Fruit fly (Drosophila melanogaster): ENCODE measurements around the gene CG15130.

CG15130 gene

DNA sequence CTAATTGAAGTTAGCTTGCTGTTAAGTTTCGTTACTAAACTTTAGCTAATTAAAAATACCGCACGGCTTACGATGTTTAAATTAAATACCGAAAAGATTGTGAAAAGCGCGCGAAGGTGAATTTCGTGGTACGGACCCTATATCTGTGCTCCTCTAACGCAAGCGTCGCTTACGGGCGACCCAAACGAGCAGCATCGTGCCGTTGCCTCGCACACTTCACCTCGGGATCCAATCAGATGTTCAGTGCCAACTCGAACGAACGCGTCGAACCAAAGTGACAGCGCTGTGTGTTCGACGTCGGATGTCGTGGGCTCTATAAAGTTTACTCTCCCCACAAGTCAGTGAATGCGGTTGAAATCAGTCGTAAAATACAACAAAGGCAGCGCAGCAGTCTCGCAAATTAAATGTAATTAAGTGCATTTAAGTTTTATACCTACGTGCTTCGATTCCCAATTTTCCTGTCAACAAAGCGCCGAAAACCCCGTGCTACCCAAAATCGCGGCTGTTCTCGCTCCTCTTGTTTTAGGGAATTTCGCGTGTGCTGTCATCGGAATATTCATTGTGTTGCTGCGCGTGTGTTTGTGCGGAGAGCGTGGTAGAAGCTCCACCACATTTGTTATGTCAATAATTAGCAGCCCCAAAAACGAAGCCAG is 4.4 kb upstream of the CG15130 start:
- TF ChIP-seq crp (GFP tag; optimal IDR thresholded peaks at IDR 0.05) (peak in 1 of 2 experiments; percentile 75), dati (GFP tag; IDR thresholded peaks at IDR 0.05) (no peak), Hr51 (GFP tag; optimal IDR thresholded peaks at IDR 0.05) (no peak), E2f2 (GFP tag; IDR thresholded peaks at IDR 0.05) (peak; percentile 85), dmrt99B (tag; optimal IDR thresholded peaks at IDR 0.05) (no peak), gcm2 (GFP tag; optimal IDR thresholded peaks at IDR 0.05) (no peak), salm (tag; optimal IDR thresholded peaks at IDR 0.05) (peak; percentile 17), gem (tag; optimal IDR thresholded peaks at IDR 0.05) (no peak), CG31441 (GFP tag; IDR thresholded peaks at IDR 0.05) (no peak), Atf6 (GFP tag; IDR thresholded peaks at IDR 0.05) (0 out of 2 replicates have a peak, but pooled peaks have one; percentile 7), da (GFP tag; optimal IDR thresholded peaks at IDR 0.05) (no peak), CG14441 (GFP tag; IDR thresholded peaks at IDR 0.05) (no peak), CG10654 (GFP tag; optimal IDR thresholded peaks at IDR 0.05) (no peak), CG12236 (GFP tag; optimal IDR thresholded peaks at IDR 0.05) (no peak), eyg (GFP tag; optimal IDR thresholded peaks at IDR 0.05) (no peak), CG12219 (GFP tag; optimal IDR thresholded peaks at IDR 0.05) (no peak), ara (GFP tag; IDR thresholded peaks at IDR 0.05) (peak; percentile 60; the same call in 1 of the 2 replicates), hth (optimal IDR thresholded peaks at IDR 0.05) (no peak), CG31365 (tag; optimal IDR thresholded peaks at IDR 0.05) (peak; percentile 2), bsh (GFP tag; optimal IDR thresholded peaks at IDR 0.05) (peak in 1 of 2 experiments; percentile 10), hkb (optimal IDR thresholded peaks at IDR 0.05) (no peak), hkb (GFP tag; IDR thresholded peaks at IDR 0.05) (0 out of 2 replicates have a peak, but pooled peaks have one; percentile 20), chm (GFP tag; IDR thresholded peaks at IDR 0.05) (no peak; the same call in 1 of the 2 replicates), ci (GFP tag; IDR thresholded peaks at IDR 0.05) (peak; percentile 64; the same call in 1 of the 3 replicates), crc (GFP tag; optimal IDR thresholded peaks at IDR 0.05) (no peak), nom (GFP tag; optimal IDR thresholded peaks at IDR 0.05) (peak; percentile 53), Trl (optimal IDR thresholded peaks at IDR 0.05) (peak in 1 of 2 experiments; percentile 24), Trl (GFP tag; optimal IDR thresholded peaks at IDR 0.05) (no peak), CG32767 (GFP tag; IDR thresholded peaks at IDR 0.05) (no peak), HmgZ (tag; optimal IDR thresholded peaks at IDR 0.05) (peak; percentile 40), Optix (GFP tag; IDR thresholded peaks at IDR 0.05) (no peak), Pdp1 (GFP tag; optimal IDR thresholded peaks at IDR 0.05) (peak in 1 of 2 experiments; percentile 73), ftz-f1 (GFP tag; optimal IDR thresholded peaks at IDR 0.05) (peak; percentile 32), CG17829 (tag; optimal IDR thresholded peaks at IDR 0.05) (peak; percentile 0), Taf1 (GFP tag; IDR thresholded peaks at IDR 0.05) (no peak), cg (GFP tag; optimal IDR thresholded peaks at IDR 0.05) (peak; percentile 59), gce (GFP tag; IDR thresholded peaks at IDR 0.05) (no peak), CG10321 (GFP tag; IDR thresholded peaks at IDR 0.05) (peak; percentile 97), Dll (GFP tag; IDR thresholded peaks at IDR 0.05; ENCODE audit: partially characterized antibody) (peak; percentile 35; the same call in 1 of the 4 replicates), Max (GFP tag; optimal IDR thresholded peaks at IDR 0.05) (peak; percentile 24), Mad (GFP tag; optimal IDR thresholded peaks at IDR 0.05) (no peak), CG10274 (GFP tag; optimal IDR thresholded peaks at IDR 0.05) (no peak), tup (GFP tag; optimal IDR thresholded peaks at IDR 0.05) (no peak), Fer2 (tag; optimal IDR thresholded peaks at IDR 0.05) (no peak), CG6272 (GFP tag; IDR thresholded peaks at IDR 0.05) (no peak), ATbp (GFP tag; optimal IDR thresholded peaks at IDR 0.05) (no peak), mirr (GFP tag; optimal IDR thresholded peaks at IDR 0.05) (peak; percentile 48), Ets65A (GFP tag) (no peak), CG8924 (tag; optimal IDR thresholded peaks at IDR 0.05) (no peak), ttk (GFP tag; IDR thresholded peaks at IDR 0.05) (no peak), Dp (GFP tag; optimal IDR thresholded peaks at IDR 0.05) (peak; percentile 80)

Measured in whole organism, embryonic.